Fruit fly (Drosophila melanogaster): Measurements from ENCODE around the gene CG17343.

CG17343 gene

dm6 chr2L:19064706-19065105, at the start of gene CG17343:
Gene CG17343, plus strand, starts transcription at chr2L:19064929.
- TF ChIP-seq insv (optimal IDR thresholded peaks at IDR 0.05) (no peak), Sin3A (optimal IDR thresholded peaks at IDR 0.05) (no peak), ttk (optimal IDR thresholded peaks at IDR 0.05) (no peak)

- TF ChIP-seq Sin3A (optimal IDR thresholded peaks at IDR 0.05) (no peak), psq (optimal IDR thresholded peaks at IDR 0.05) (no peak), insv (optimal IDR thresholded peaks at IDR 0.05) (no peak), h (optimal IDR thresholded peaks at IDR 0.05) (no peak), ttk (optimal IDR thresholded peaks at IDR 0.05) (no peak), Myc (optimal IDR thresholded peaks at IDR 0.05) (no peak)
These were observed 49.1 kb upstream of the CG17343 start for dm6 chr2L:19015628-19016027.

DNA sequence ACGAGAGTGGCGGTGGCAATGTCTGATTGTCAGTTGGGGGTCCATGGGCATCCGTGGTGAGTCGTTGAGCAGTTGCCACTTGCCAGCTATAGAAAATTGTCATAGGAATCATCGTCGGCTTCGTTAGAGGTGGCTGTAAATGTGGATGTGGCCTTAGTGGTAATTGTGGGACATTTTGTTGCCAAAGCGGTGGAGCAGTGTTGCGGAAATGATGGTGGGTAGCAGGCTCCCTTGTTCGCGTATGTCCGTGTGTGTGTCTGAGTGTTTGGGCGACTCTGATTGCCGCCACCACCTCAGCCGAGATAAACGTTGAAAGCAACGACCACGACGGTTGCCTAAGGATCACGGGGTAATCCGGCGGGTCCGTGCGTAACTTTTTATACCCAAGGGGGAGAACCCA, 47.7 kb upstream of the CG17343 start:
- TF ChIP-seq Myc (optimal IDR thresholded peaks at IDR 0.05) = no peak
- TF ChIP-seq Sin3A (optimal IDR thresholded peaks at IDR 0.05) = no peak
- no peak for TF ChIP-seq psq (optimal IDR thresholded peaks at IDR 0.05)

DNA sequence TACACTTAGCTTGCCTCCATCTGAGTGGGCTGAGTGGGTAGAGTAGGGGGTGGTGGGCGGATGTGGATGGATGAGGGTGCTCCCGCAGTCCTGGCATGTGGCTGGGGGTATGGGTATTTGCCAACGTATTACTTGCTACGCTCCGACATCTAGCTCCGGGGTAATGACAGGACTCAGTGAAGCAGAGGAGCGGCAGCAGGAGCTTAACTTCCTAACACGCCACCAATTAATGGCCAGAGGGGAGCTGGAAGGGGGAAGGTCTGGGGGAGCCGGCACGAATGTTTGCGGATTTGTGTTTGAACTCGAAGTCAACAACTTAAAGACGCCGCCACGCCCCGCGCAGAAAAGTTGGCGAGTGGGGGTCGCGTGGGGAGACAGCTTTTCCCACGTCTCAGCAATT, 46.5 kb upstream of the CG17343 start:
- no peak for TF ChIP-seq Sin3A (optimal IDR thresholded peaks at IDR 0.05)
- TF ChIP-seq ttk (optimal IDR thresholded peaks at IDR 0.05) = no peak
- TF ChIP-seq insv (optimal IDR thresholded peaks at IDR 0.05) = no peak
- no peak for TF ChIP-seq psq (optimal IDR thresholded peaks at IDR 0.05)
- TF ChIP-seq Myc (optimal IDR thresholded peaks at IDR 0.05) = no peak
- TF ChIP-seq h (optimal IDR thresholded peaks at IDR 0.05) = no peak

DNA sequence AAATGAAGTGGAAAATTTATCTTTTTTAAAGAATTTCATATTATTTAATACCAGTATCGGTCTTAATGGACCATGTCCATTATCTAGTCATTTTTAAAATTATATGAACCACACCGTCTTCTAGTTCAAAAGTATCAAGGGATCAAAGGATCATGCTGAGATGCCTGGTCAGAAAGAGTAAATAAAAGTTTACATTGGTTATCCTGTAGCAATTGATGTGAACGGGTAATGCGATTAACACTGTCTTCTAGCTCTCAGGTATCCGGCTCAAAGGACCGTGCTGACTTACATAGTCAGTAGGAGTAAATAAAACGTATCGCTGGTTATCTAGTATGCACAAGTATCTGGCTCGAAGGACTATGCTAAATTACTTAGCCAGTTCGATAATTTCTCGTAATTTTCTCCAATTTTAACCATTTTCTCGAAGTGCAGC, 45.6 kb upstream of the CG17343 start:
- no peak for TF ChIP-seq ttk (optimal IDR thresholded peaks at IDR 0.05)
- no peak for TF ChIP-seq insv (optimal IDR thresholded peaks at IDR 0.05)
- TF ChIP-seq Myc (optimal IDR thresholded peaks at IDR 0.05) = no peak
- TF ChIP-seq psq (optimal IDR thresholded peaks at IDR 0.05) = no peak
- no peak for TF ChIP-seq h (optimal IDR thresholded peaks at IDR 0.05)
- no peak for TF ChIP-seq Sin3A (optimal IDR thresholded peaks at IDR 0.05)

- no peak for TF ChIP-seq Sin3A (optimal IDR thresholded peaks at IDR 0.05)
- no peak for TF ChIP-seq psq (optimal IDR thresholded peaks at IDR 0.05)
These were observed 45.1 kb upstream of the CG17343 start for dm6 chr2L:19019640-19020039.

DNA sequence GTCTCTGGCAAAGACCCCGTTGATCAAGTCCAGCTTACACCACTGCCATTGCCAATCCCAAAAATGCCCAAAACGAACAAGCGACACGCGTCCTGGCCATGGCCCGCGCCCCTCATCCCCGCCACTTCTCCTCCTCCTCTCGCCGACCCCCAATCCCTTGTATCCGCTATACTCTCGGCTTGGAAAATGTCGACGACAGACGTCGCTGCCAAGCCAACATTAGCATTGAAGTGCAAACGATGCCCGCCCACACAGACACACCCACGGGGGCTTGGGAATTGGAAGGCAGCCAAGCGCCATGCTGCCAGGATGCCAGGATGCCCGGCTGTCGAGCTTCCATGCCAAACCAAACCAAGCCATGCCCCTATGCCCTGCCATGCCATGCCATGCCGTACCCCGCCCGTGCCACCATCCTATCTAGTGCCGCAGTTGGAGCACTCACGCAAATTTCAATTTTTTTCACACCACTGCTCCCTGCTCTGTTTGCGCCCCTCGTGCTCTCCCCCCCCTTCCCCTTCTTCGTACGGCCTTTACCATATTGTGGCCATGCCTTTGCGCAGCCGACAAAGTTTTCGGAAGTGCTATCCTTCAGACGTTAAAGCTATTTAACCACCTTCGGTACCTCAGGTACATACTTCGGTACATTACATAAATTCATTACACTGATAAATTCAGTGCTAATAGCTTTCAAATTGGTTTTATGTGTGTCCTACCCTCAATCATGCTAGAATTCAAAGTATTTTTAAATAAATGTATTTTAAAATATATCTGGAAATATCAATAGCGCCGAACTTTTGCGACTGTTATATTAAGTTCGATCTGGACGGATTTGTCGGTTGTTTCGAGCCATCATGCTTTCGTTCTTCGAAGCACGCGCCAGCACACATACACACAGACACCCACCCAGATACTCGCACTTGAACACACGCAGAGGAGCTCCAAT, 43.2 kb upstream of the CG17343 start:
- TF ChIP-seq psq (optimal IDR thresholded peaks at IDR 0.05) (no peak), insv (optimal IDR thresholded peaks at IDR 0.05) (no peak), Sin3A (optimal IDR thresholded peaks at IDR 0.05) (no peak), Myc (optimal IDR thresholded peaks at IDR 0.05) (no peak), ttk (optimal IDR thresholded peaks at IDR 0.05) (no peak), h (optimal IDR thresholded peaks at IDR 0.05) (no peak)

- TF ChIP-seq ttk (optimal IDR thresholded peaks at IDR 0.05) = no peak
- TF ChIP-seq psq (optimal IDR thresholded peaks at IDR 0.05) = no peak
- no peak for TF ChIP-seq h (optimal IDR thresholded peaks at IDR 0.05)
- TF ChIP-seq Sin3A (optimal IDR thresholded peaks at IDR 0.05) = no peak
- no peak for TF ChIP-seq insv (optimal IDR thresholded peaks at IDR 0.05)
- TF ChIP-seq Myc (optimal IDR thresholded peaks at IDR 0.05) = no peak
These were observed 42.6 kb upstream of the CG17343 start, which contains the start of gene CG15172 for dm6 chr2L:19022221-19022516. Gene CG15172, plus strand, starts transcription at chr2L:19022417.

DNA sequence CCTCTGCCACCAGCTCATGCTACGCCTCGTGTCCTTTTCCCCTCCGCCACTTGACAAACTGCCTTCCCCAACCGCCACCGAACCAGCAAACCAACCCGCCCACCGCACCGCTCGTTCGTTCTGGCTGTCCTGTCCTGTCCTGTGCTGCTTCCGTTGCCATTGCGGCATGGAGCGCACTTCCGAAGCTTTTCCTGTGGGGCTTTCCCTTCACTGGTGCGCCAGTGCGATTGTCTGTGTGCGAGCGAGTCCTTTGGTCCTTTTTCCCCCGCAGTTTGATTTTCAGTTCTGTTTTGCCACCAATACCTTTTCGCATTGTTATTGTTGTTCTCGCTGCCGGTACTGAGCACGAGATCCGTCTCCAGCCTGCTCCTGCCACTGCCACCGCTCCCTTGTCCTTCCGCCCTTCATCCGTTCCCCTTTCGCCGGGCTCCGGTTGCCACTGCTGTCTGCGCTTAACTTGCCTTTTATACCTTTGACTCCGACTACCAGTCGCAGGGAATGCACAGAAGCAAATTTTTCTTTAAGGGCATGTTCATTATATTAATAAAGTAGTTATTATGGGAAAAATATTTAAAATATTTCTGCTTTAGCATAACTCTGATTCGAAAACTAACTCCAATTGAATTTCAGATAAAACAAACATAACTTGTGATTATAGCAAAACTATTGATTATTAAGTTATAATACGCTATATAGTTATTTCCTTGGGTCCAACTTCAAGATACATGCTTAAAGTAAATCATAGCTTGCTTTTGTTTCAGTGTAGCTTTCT, 40.6 kb upstream of the CG17343 start:
- no peak for TF ChIP-seq Sin3A (optimal IDR thresholded peaks at IDR 0.05)
- no peak for TF ChIP-seq psq (optimal IDR thresholded peaks at IDR 0.05)
- TF ChIP-seq Myc (optimal IDR thresholded peaks at IDR 0.05) = no peak
- no peak for TF ChIP-seq h (optimal IDR thresholded peaks at IDR 0.05)
- no peak for TF ChIP-seq ttk (optimal IDR thresholded peaks at IDR 0.05)
- no peak for TF ChIP-seq insv (optimal IDR thresholded peaks at IDR 0.05)

DNA sequence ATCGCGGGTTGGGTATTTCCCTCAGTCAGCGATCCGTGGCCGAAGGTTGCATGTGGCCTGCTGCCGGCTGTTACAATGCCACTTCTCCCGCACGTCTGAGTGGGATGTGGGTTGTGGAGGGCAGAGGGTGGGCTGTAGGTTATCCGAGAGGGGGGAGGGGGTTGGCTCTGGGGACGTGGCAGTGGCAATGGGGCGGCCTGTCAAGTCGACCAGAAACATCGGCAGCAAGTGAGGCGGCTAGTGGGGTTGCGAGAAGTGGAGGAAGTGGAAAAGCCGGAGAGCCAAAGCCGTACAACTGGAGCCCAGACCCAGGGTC, 40.0 kb upstream of the CG17343 start:
- TF ChIP-seq Myc (optimal IDR thresholded peaks at IDR 0.05) (no peak), ttk (optimal IDR thresholded peaks at IDR 0.05) (no peak), Sin3A (optimal IDR thresholded peaks at IDR 0.05) (no peak), psq (optimal IDR thresholded peaks at IDR 0.05) (no peak), h (optimal IDR thresholded peaks at IDR 0.05) (no peak), insv (optimal IDR thresholded peaks at IDR 0.05) (no peak)

- no peak for TF ChIP-seq Myc (optimal IDR thresholded peaks at IDR 0.05)
- TF ChIP-seq insv (optimal IDR thresholded peaks at IDR 0.05) = no peak
- TF ChIP-seq h (optimal IDR thresholded peaks at IDR 0.05) = no peak
- TF ChIP-seq Sin3A (optimal IDR thresholded peaks at IDR 0.05) = no peak
- no peak for TF ChIP-seq psq (optimal IDR thresholded peaks at IDR 0.05)
- no peak for TF ChIP-seq ttk (optimal IDR thresholded peaks at IDR 0.05)
These were observed 38.1 kb upstream of the CG17343 start for dm6 chr2L:19026491-19027197.

DNA sequence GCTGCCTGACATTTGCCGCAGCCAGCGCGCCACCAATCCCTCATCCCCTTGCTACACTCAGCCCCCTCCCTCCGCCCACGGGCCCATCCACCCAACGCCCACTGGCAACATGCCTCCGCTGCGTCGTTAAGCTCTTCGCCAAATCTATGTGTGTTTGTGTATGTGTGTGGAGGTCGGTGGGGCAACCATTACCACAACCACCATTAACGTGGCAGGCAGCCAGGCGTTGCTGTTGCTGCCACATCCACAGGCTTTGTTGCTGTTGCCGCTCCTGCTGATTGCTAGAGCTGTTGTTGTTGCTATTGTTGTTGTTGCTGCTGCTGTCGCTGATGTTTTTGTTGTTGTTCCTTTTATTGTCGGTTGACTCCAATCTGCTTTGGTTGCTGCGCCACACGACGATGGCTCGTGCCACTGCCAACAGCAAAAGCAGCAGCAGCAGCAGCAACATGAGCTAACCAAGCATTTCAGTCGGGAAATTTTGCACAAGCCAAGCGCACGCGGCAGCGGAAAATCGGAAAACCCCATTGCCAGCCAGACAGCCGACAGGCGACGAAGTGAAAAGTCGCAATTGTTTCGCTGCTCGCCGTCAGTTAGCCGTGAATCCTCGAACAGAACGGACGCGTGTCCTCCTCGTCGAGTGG, 37.4 kb upstream of the CG17343 start, which contains the start of gene Sidpn:
Sidpn (plus strand) TSS at position 465 of the 641 bp plus-strand sequence.
- TF ChIP-seq insv (optimal IDR thresholded peaks at IDR 0.05) (no peak), Myc (optimal IDR thresholded peaks at IDR 0.05) (no peak), ttk (optimal IDR thresholded peaks at IDR 0.05) (no peak), psq (optimal IDR thresholded peaks at IDR 0.05) (no peak), Sin3A (optimal IDR thresholded peaks at IDR 0.05) (no peak), h (optimal IDR thresholded peaks at IDR 0.05) (no peak)
